Worm (Caenorhabditis elegans) whole organism, midembryonic: Measurements from ENCODE around the gene mec-3.

Source experiments
- T22C8.4 ChIP-seq: fragments of 200-800 bp; sonication (Bioruptor generic); IDR thresholded peaks from 2 replicates; pipeline ENCODE4 v1.3.6; 2022; ENCODE audit warnings: missing genetic modification characterization, missing compliant biosample characterization
- cog-1 ChIP-seq: sonication (generic microtip); optimal IDR thresholded peaks from 2 replicates; lab custom pipeline; 2016; ENCODE audit warnings: missing genetic modification characterization, missing compliant biosample characterization
- flt-1 ChIP-seq: fragments of 200-800 bp; sonication (Bioruptor generic); IDR thresholded peaks from 2 replicates; pipeline ENCODE4 v1.3.6; 2022; ENCODE audit warnings: missing genetic modification characterization, missing compliant biosample characterization
- ref-1 ChIP-seq: fragments of 200-800 bp; sonication (Bioruptor generic); conservative IDR thresholded peaks from 2 replicates; pipeline ENCODE4 v1.3.6; 2022; ENCODE audit warnings: missing genetic modification reagents, missing genetic modification characterization, missing compliant biosample characterization
- tab-1 ChIP-seq: fragments of 200-800 bp; sonication (Bioruptor generic); IDR thresholded peaks from 2 replicates; pipeline ENCODE4 v1.3.6; 2022; ENCODE audit warnings: missing genetic modification characterization, missing compliant biosample characterization
- ztf-29 ChIP-seq: fragments of 200-800 bp; sonication (Bioruptor generic); IDR thresholded peaks from 2 replicates; pipeline ENCODE4 v1.3.6; 2022; ENCODE audit warnings: missing genetic modification reagents, missing genetic modification characterization, missing compliant biosample characterization

ce11 chrIV:10442904-10443303 is 18.8 kb downstream of the mec-3 start:
- TF ChIP-seq cog-1 (no peak), ref-1 (no peak), flt-1 (GFP tag; lab: Robert Waterston, UW) (no peak), ztf-29 (GFP tag; lab: Robert Waterston, UW) (no peak), tab-1 (GFP tag; lab: Robert Waterston, UW) (no peak), T22C8.4 (GFP tag; lab: Robert Waterston, UW) (no peak)
